Fruit fly (Drosophila melanogaster): Measurements from ENCODE around the gene aay.
A peak's percentile ranks its signal among the peaks of the same experiment; 100 is the strongest.

Gene aay

DNA sequence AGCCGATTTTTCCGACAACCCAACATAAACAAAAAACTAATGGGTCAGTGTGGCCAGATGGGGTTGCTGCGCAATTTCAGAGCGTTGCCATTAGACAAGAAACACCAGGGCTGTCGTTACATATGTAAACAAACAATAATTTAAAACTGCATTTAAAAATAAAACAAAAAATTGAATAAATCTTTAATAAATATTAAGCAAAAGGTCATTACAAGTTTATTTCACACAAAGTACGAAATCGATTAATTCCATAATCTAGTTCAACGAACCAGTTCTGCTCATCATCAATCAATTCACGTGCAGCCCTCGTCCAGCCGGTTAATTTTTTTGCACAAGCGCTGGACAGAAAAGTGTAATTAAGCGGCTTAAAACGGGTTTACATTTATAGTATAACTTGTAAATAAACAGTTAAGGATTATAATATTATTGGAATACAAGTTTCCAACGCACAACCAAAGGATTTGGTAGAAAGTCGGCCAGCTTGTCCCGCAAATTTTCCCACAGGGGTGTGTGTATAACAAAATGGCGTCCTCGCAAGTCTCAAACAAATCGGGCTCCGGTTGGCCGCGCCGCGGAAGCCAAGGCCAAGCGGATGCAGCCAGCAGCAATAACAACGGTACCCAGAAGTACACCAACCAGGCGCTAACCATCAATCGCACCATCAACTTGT, 12.2 kb upstream of the aay start, which contains the start of the genes CG4022 and Cpsf5 (continued):
- TF ChIP-seq CG8632 (GFP tag; optimal IDR thresholded peaks at IDR 0.05) (peak; percentile 29), Eip75B (GFP tag; optimal IDR thresholded peaks at IDR 0.05) (peak; percentile 78), Ets96B (tag; optimal IDR thresholded peaks at IDR 0.05) (peak; percentile 61), net (GFP tag; optimal IDR thresholded peaks at IDR 0.05) (peak; percentile 54), Hr39 (GFP tag; optimal IDR thresholded peaks at IDR 0.05) (peak; percentile 62), esn (GFP tag; optimal IDR thresholded peaks at IDR 0.05) (peak; percentile 82), dsx (GFP tag; optimal IDR thresholded peaks at IDR 0.05; ENCODE audit: poor library complexity, severe bottlenecking) (peak; percentile 41), Hr38 (GFP tag; optimal IDR thresholded peaks at IDR 0.05) (no peak), CG10631 (GFP tag; optimal IDR thresholded peaks at IDR 0.05) (peak; percentile 79), Lpt (GFP tag; optimal IDR thresholded peaks at IDR 0.05) (peak; percentile 49), CG31627 (GFP tag; optimal IDR thresholded peaks at IDR 0.05) (peak; percentile 67), salr (GFP tag; optimal IDR thresholded peaks at IDR 0.05) (no peak), pdm3 (GFP tag; optimal IDR thresholded peaks at IDR 0.05) (peak; percentile 84), CG34406 (GFP tag; optimal IDR thresholded peaks at IDR 0.05) (peak; percentile 71), CG3032 (tag; optimal IDR thresholded peaks at IDR 0.05) (peak; percentile 75), CG11294 (GFP tag; IDR thresholded peaks at IDR 0.05) (0 out of 2 replicates have a peak, but pooled peaks have one; percentile 22), CG6792 (GFP tag; optimal IDR thresholded peaks at IDR 0.05) (peak; percentile 64), Eip78C (GFP tag) (peak; percentile 91), CG1621 (tag; optimal IDR thresholded peaks at IDR 0.05) (peak; percentile 36), CG16779 (tag; optimal IDR thresholded peaks at IDR 0.05) (no peak), CG3919 (GFP tag; optimal IDR thresholded peaks at IDR 0.05) (peak; percentile 67), fkh (GFP tag; optimal IDR thresholded peaks at IDR 0.05) (peak; percentile 99), achi (GFP tag; optimal IDR thresholded peaks at IDR 0.05) (peak; percentile 77), CG6276 (GFP tag; optimal IDR thresholded peaks at IDR 0.05) (no peak), lz (GFP tag; optimal IDR thresholded peaks at IDR 0.05) (peak; percentile 76), CG7368 (GFP tag; optimal IDR thresholded peaks at IDR 0.05) (peak; percentile 56), CG9139 (GFP tag; optimal IDR thresholded peaks at IDR 0.05) (no peak), Sox102F (GFP tag; optimal IDR thresholded peaks at IDR 0.05) (peak; percentile 77), Gug (GFP tag; IDR thresholded peaks at IDR 0.05) (no peak; the same call in 1 of the 2 replicates), CG11902 (GFP tag; optimal IDR thresholded peaks at IDR 0.05) (peak; percentile 4), Sox14 (GFP tag; optimal IDR thresholded peaks at IDR 0.05) (peak; percentile 70), CG11762 (GFP tag; optimal IDR thresholded peaks at IDR 0.05; ENCODE audit: insufficient read depth) (peak; percentile 45), CG8119 (GFP tag; IDR thresholded peaks at IDR 0.05) (peak; percentile 73), acj6 (GFP tag; optimal IDR thresholded peaks at IDR 0.05) (peak; percentile 77), vri (GFP tag; optimal IDR thresholded peaks at IDR 0.05) (peak; percentile 65), Met (GFP tag; optimal IDR thresholded peaks at IDR 0.05) (peak; percentile 74), CG8319 (GFP tag; optimal IDR thresholded peaks at IDR 0.05) (no peak), OdsH (GFP tag; optimal IDR thresholded peaks at IDR 0.05) (peak; percentile 79)

DNA sequence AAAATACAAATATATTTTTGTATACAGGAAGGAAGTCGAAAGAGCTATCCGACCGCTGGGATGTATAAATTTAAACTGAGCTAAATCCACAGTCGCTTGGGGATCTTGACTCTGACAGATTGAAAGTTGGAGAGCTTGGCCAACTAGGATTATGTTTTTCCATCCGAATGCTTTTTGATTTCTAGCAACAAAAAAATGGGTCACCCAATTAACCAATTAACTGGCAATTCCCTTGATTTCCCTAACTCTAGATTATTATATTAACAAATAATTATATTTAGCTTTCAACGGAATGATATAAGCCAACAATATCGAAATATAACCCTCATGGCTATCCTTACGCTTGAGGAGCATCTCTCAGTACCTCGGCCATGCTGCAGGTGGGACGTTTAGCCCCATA, 5.8 kb upstream of the aay start, which contains the start of gene CG3982:
CG3982 (minus strand) TSS at position 101 of the 400 bp plus-strand sequence.
- TF ChIP-seq topi (GFP tag; optimal IDR thresholded peaks at IDR 0.05) (no peak), CG32006 (GFP tag; optimal IDR thresholded peaks at IDR 0.05) (no peak)

DNA sequence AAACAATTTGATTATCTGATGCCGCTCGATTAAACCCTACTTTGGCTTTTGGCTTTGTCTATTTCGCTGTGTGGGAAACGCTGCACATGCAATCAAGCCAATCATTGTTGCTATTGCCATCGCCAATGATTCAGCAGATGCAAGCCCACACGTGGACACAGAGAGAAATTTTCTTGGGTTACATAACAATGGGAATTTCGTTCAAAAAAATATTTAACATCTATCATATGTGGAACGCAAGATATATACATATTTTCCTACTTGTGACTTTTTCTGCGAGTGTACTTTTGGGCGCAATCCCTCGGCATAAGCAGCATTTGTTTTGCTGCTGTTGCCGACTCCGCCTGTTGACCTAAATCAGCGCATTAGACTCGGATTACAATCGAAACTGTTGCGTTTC, 3.7 kb upstream of the aay start:
- peak; percentile 43 for TF ChIP-seq Ets96B (tag; optimal IDR thresholded peaks at IDR 0.05)
- peak; percentile 87 for TF ChIP-seq Eip78C (GFP tag)
- peak; percentile 65 for TF ChIP-seq CG11294 (GFP tag; IDR thresholded peaks at IDR 0.05)
- no peak for TF ChIP-seq vri (GFP tag; optimal IDR thresholded peaks at IDR 0.05)
- peak; percentile 3 for TF ChIP-seq esn (GFP tag; optimal IDR thresholded peaks at IDR 0.05)
- no peak for TF ChIP-seq CG6792 (GFP tag; optimal IDR thresholded peaks at IDR 0.05)
- TF ChIP-seq Lpt (GFP tag; optimal IDR thresholded peaks at IDR 0.05) = peak; percentile 61
- TF ChIP-seq CG3919 (GFP tag; optimal IDR thresholded peaks at IDR 0.05) = peak; percentile 78
- peak; percentile 35 for TF ChIP-seq CG8632 (GFP tag; optimal IDR thresholded peaks at IDR 0.05)
- peak; percentile 45 for TF ChIP-seq CG4318 (GFP tag; optimal IDR thresholded peaks at IDR 0.05)
- TF ChIP-seq Blimp-1 (GFP tag; optimal IDR thresholded peaks at IDR 0.05) = no peak
- TF ChIP-seq Sox102F (GFP tag; optimal IDR thresholded peaks at IDR 0.05) = peak; percentile 67
- peak; percentile 60 for TF ChIP-seq acj6 (GFP tag; optimal IDR thresholded peaks at IDR 0.05)
- TF ChIP-seq CG6854 (GFP tag; optimal IDR thresholded peaks at IDR 0.05) = no peak
- TF ChIP-seq Gug (GFP tag; IDR thresholded peaks at IDR 0.05) = peak; percentile 74
- no peak for TF ChIP-seq Ets21C (GFP tag; optimal IDR thresholded peaks at IDR 0.05)
- TF ChIP-seq CG10631 (GFP tag; optimal IDR thresholded peaks at IDR 0.05) = no peak
- TF ChIP-seq cyc (GFP tag; optimal IDR thresholded peaks at IDR 0.05) = peak; percentile 77
- TF ChIP-seq CG1621 (tag; optimal IDR thresholded peaks at IDR 0.05) = no peak
- TF ChIP-seq topi (GFP tag; optimal IDR thresholded peaks at IDR 0.05) = peak; percentile 72
- TF ChIP-seq fkh (GFP tag; optimal IDR thresholded peaks at IDR 0.05) = no peak
- TF ChIP-seq achi (GFP tag; optimal IDR thresholded peaks at IDR 0.05) = peak; percentile 39
- TF ChIP-seq Smox (GFP tag; optimal IDR thresholded peaks at IDR 0.05) = peak; percentile 37
- TF ChIP-seq CG6276 (GFP tag; optimal IDR thresholded peaks at IDR 0.05) = peak; percentile 67
- no peak for TF ChIP-seq CG16779 (tag; optimal IDR thresholded peaks at IDR 0.05)

Data from whole organism, prepupa.